Worm (Caenorhabditis elegans) whole organism, L4 larva: Measurements from ENCODE around the gene ncs-1.

Source experiments
- Y105C5A.15 ChIP-seq: fragments of 200-800 bp; sonication (Bioruptor generic); IDR thresholded peaks from 2 replicates; pipeline ENCODE4 v1.3.6; 2022; ENCODE audit warnings: missing genetic modification characterization, missing compliant biosample characterization
- Y75B8A.6 ChIP-seq: fragments of 200-800 bp; sonication (Bioruptor generic); IDR thresholded peaks from 2 replicates; pipeline ENCODE4 v1.3.6; 2022; ENCODE audit warnings: missing genetic modification reagents, missing genetic modification characterization, missing compliant biosample characterization
- ces-1 ChIP-seq: fragments of 150-350 bp; sonication (generic microtip); optimal IDR thresholded peaks from 4 replicates; lab custom pipeline; 2014; ENCODE audit warnings: missing biosample characterization, missing genetic modification reagents, missing genetic modification characterization
- duxl-1 ChIP-seq: sonication (generic microtip); optimal IDR thresholded peaks from 2 replicates; lab custom pipeline; 2016; ENCODE audit warnings: mild to moderate bottlenecking, missing genetic modification characterization, moderate library complexity, missing compliant biosample characterization; ENCODE audit not compliant: poor library complexity
- lim-7 ChIP-seq: fragments of 200-800 bp; sonication (Bioruptor generic); IDR thresholded peaks from 2 replicates; pipeline ENCODE4 v1.3.6; 2022; ENCODE audit warnings: missing genetic modification characterization, missing compliant biosample characterization
- lin-1 ChIP-seq: fragments of 200-800 bp; sonication (Bioruptor generic); IDR thresholded peaks from 2 replicates; pipeline ENCODE4 v1.3.6; 2022; ENCODE audit warnings: missing genetic modification reagents, missing genetic modification characterization, missing compliant biosample characterization
- unc-39 ChIP-seq: sonication (generic microtip); optimal IDR thresholded peaks from 2 replicates; lab custom pipeline; 2017; ENCODE audit warnings: missing biosample characterization, missing genetic modification characterization
- unc-62 ChIP-seq, 3 experiments: fragments of 150-350 bp in 1 of 3; sonication (generic microtip); optimal IDR thresholded peaks in 2 of 3; peaks in 1 of 3; 1 replicate in 1 of 3; 2 replicates in 2 of 3; lab custom pipeline; 2014 to 2017; ENCODE audit warnings: missing biosample characterization in 3 of 3, missing genetic modification characterization in 3 of 3, missing genetic modification reagents in 3 of 3, missing genotype in 1 of 3
- zag-1 ChIP-seq: fragments of 150-350 bp; optimal IDR thresholded peaks from 2 replicates; lab custom pipeline; 2014; ENCODE audit warnings: missing biosample characterization, missing genetic modification characterization
- ztf-11 ChIP-seq: fragments of 150-350 bp; optimal IDR thresholded peaks from 2 replicates; lab custom pipeline; 2014; ENCODE audit warnings: missing biosample characterization, missing genetic modification characterization

ncs-1 gene

ce11 chrX:912990-913389 lies 50.1 kb downstream of the ncs-1 start, which contains the start of gene F35H12.6:
TSS of gene F35H12.6 (plus strand) at chrX:913290.
- TF ChIP-seq Y105C5A.15 (GFP tag; lab: Robert Waterston, UW) (no peak), ces-1 (GFP tag; lab: Kevin White, UChicago) (no peak), lin-1 (GFP tag; lab: Robert Waterston, UW) (no peak), zag-1 (no peak), unc-39 (tag; lab: Kevin White, UChicago) (no peak), duxl-1 (tag; lab: Kevin White, UChicago) (no peak), lim-7 (GFP tag; lab: Robert Waterston, UW) (no peak), ztf-11 (tag; lab: Kevin White, UChicago) (no peak)
- TF ChIP-seq, all 104 proteins: peak for 0

DNA sequence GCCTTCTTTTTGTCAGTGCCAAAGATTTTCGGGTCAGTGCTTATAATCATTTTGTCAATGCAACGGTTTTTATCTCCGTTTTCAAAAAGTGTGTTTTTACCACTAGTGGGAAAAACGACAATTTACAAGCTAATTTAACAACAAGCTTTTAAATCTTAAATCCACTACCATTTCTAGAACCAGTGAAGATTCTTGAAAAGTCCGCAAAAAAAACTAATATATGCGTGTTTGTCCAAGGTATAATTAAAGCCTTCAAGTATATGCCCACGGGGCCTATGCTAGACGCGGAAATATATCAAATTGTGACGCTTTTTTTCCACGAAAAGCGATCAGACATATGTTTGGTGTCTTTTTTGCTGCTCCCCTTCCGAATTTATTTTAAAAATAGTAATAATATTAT lies 50.5 kb downstream of the ncs-1 start:
- no peak for TF ChIP-seq Y75B8A.6 (GFP tag; lab: Robert Waterston, UW)
- peak in 1 of 2 experiments; percentile 95 for TF ChIP-seq unc-62 (GFP tag; optimal IDR thresholded peaks at IDR 0.05 in 1 of 2; lab: Kevin White, UChicago)
- TF ChIP-seq unc-62 (tag; optimal IDR thresholded peaks at IDR 0.05; lab: Kevin White, UChicago), result no peak
